Fruit fly (Drosophila melanogaster): ENCODE data around the gene CIAPIN1.
A peak's percentile ranks its signal among the peaks of the same experiment; 100 is the strongest.

The CIAPIN1 gene

dm6 chr2L:14995594-14996463, 42.8 kb downstream of the CIAPIN1 start (continued):
- peak; percentile 34 for TF ChIP-seq CG4328 (GFP tag; optimal IDR thresholded peaks at IDR 0.05)
- no peak for TF ChIP-seq eyg (GFP tag; optimal IDR thresholded peaks at IDR 0.05)
- peak; percentile 53 for TF ChIP-seq Hsf (GFP tag; optimal IDR thresholded peaks at IDR 0.05)
- TF ChIP-seq CG9876 (GFP tag; optimal IDR thresholded peaks at IDR 0.05) = no peak
- no peak for TF ChIP-seq cad (GFP tag; optimal IDR thresholded peaks at IDR 0.05)
- TF ChIP-seq hbn (GFP tag; IDR thresholded peaks at IDR 0.05; ENCODE audit: partially characterized antibody) = no peak
- peak; percentile 16 for TF ChIP-seq Elba2 (GFP tag; optimal IDR thresholded peaks at IDR 0.05)
- peak; percentile 40 for TF ChIP-seq Bteb2 (GFP tag; optimal IDR thresholded peaks at IDR 0.05)
- peak; percentile 92 for TF ChIP-seq esg (GFP tag; conservative IDR thresholded peaks at IDR 0.05)
- TF ChIP-seq HLH4C (GFP tag; IDR thresholded peaks at IDR 0.05; ENCODE audit: partially characterized antibody) = no peak
- peak; percentile 82 for TF ChIP-seq CG11696 (GFP tag; IDR thresholded peaks at IDR 0.05)
- no peak for TF ChIP-seq Hmx (GFP tag; optimal IDR thresholded peaks at IDR 0.05)
- peak; percentile 80 for TF ChIP-seq dimm (GFP tag; IDR thresholded peaks at IDR 0.05)
- TF ChIP-seq caup (GFP tag; optimal IDR thresholded peaks at IDR 0.05; ENCODE audit: severe bottlenecking) = peak; percentile 83
- peak; percentile 95 for TF ChIP-seq tgo (GFP tag; IDR thresholded peaks at IDR 0.05)
- TF ChIP-seq amos (GFP tag; IDR thresholded peaks at IDR 0.05; ENCODE audit: partially characterized antibody) = no peak
- peak; percentile 51 for TF ChIP-seq Fer2 (tag; optimal IDR thresholded peaks at IDR 0.05)
- peak; percentile 72; the same call in 2 of the 3 replicates for TF ChIP-seq CG2889 (GFP tag; IDR thresholded peaks at IDR 0.05)
- no peak for TF ChIP-seq ato (GFP tag; IDR thresholded peaks at IDR 0.05; ENCODE audit: partially characterized antibody)
- peak; percentile 3 for TF ChIP-seq pum (GFP tag; optimal IDR thresholded peaks at IDR 0.05)
- TF ChIP-seq al (GFP tag; IDR thresholded peaks at IDR 0.05) = peak; percentile 84
- no peak for TF ChIP-seq Sry-δ (GFP tag; optimal IDR thresholded peaks at IDR 0.05)
- TF ChIP-seq CG8944 (GFP tag; optimal IDR thresholded peaks at IDR 0.05) = peak; percentile 44
- TF ChIP-seq Bgb (GFP tag; IDR thresholded peaks at IDR 0.05; ENCODE audit: partially characterized antibody) = peak; percentile 24; the same call in 1 of the 2 replicates
- peak; percentile 82 for TF ChIP-seq CG2875 (GFP tag; optimal IDR thresholded peaks at IDR 0.05)
- no peak for TF ChIP-seq Scr (GFP tag; IDR thresholded peaks at IDR 0.05; ENCODE audit: partially characterized antibody)
- 0 out of 4 replicates have a peak, but pooled peaks have one; percentile 28 for TF ChIP-seq Dll (GFP tag; IDR thresholded peaks at IDR 0.05; ENCODE audit: partially characterized antibody)
- no peak for TF ChIP-seq CG15479 (GFP tag; optimal IDR thresholded peaks at IDR 0.05)
- TF ChIP-seq CG9609 (GFP tag; optimal IDR thresholded peaks at IDR 0.05) = peak; percentile 19
- peak; percentile 16 for TF ChIP-seq btn (GFP tag; optimal IDR thresholded peaks at IDR 0.05)
- TF ChIP-seq B-H2 (GFP tag; optimal IDR thresholded peaks at IDR 0.05) = no peak
- no peak for TF ChIP-seq unc-4 (GFP tag; IDR thresholded peaks at IDR 0.05; ENCODE audit: partially characterized antibody)
- peak; percentile 96 for TF ChIP-seq Aef1 (GFP tag; IDR thresholded peaks at IDR 0.05)
- no peak for TF ChIP-seq Dip2 (GFP tag; IDR thresholded peaks at IDR 0.05)
- no peak for TF ChIP-seq GATAe (GFP tag; conservative IDR thresholded peaks at IDR 0.05)
- TF ChIP-seq ap (GFP tag; IDR thresholded peaks at IDR 0.05) = peak; percentile 92
- peak; percentile 14 for TF ChIP-seq CG1792 (GFP tag; optimal IDR thresholded peaks at IDR 0.05)
- TF ChIP-seq run (tag; optimal IDR thresholded peaks at IDR 0.05) = peak; percentile 90
- no peak for TF ChIP-seq ash1 (GFP tag; optimal IDR thresholded peaks at IDR 0.05)
- TF ChIP-seq CG6254 (GFP tag; optimal IDR thresholded peaks at IDR 0.05) = peak; percentile 78
- TF ChIP-seq MBD-R2 (GFP tag; IDR thresholded peaks at IDR 0.05) = peak; percentile 53
- no peak for TF ChIP-seq disco-r (GFP tag; optimal IDR thresholded peaks at IDR 0.05)
- TF ChIP-seq lilli (GFP tag; optimal IDR thresholded peaks at IDR 0.05) = peak; percentile 75
- peak; percentile 97 for TF ChIP-seq gem (tag; optimal IDR thresholded peaks at IDR 0.05)
- TF ChIP-seq ind (GFP tag; optimal IDR thresholded peaks at IDR 0.05) = peak; percentile 90
- peak; percentile 39 for TF ChIP-seq CG13894 (tag; optimal IDR thresholded peaks at IDR 0.05)
- TF ChIP-seq Nf-YC (tag; optimal IDR thresholded peaks at IDR 0.05) = peak; percentile 52
- TF ChIP-seq CG34224 (GFP tag; IDR thresholded peaks at IDR 0.05; ENCODE audit: partially characterized antibody) = no peak
